Worm (Caenorhabditis elegans): ENCODE results near the gene D1005.6.
"Not testable (repeated sequence)": the region's sequence is repeated elsewhere in the genome, so short reads cannot be mapped to it uniquely, and the experiment has no call there.

DNA sequence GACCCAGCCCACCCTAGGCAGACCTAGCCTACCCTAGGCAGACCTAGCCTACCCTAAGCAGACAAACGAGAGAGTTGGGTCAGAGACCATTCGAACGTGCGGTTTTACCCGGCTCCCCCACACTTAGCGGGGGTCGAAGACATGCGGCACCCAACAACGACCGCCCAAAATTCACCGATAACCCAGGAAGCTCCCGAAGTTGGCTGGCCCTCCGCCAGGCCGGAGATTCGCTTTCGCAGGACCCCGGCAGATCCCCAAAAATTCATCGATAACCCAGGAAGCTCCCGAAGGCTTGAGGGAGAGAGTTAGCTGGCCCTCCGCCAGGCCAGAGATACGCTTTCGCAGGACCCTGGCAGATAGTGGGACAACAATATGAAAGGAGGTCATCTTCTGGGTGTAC is 44.3 kb upstream of the D1005.6 start:
- TF ChIP-seq flt-1 (GFP tag; IDR thresholded peaks at IDR 0.05); hmg-4 (GFP tag; optimal IDR thresholded peaks at IDR 0.05); tra-4 (tag; optimal IDR thresholded peaks at IDR 0.05); hmbx-1 (tag; optimal IDR thresholded peaks at IDR 0.05); ama-1 (optimal IDR thresholded peaks at IDR 0.05); B0310.2 (tag; optimal IDR thresholded peaks at IDR 0.05); tbx-11 (GFP tag; IDR thresholded peaks at IDR 0.05); aly-1 (tag; optimal IDR thresholded peaks at IDR 0.05); ceh-13 (GFP tag; optimal IDR thresholded peaks at IDR 0.05): not testable (repeated sequence)

All from whole organism, early embryonic.